Fruit fly (Drosophila melanogaster): ENCODE measurements around the gene CG4619.

CG4619 gene

dm6 chr2L:9938631-9939256, at the start of gene CG4619, which contains the start of gene Datp:
TSS of gene CG4619 (plus strand) at chr2L:9938863.
TSS of gene Datp (minus strand) at chr2L:9938790.
- TF ChIP-seq CG8478 (optimal IDR thresholded peaks at IDR 0.05) (no peak), CTCF (optimal IDR thresholded peaks at IDR 0.05) (no peak)

dm6 chr2L:9890576-9890975, 48.1 kb upstream of the CG4619 start, which contains the start of the genes CG34183 and CG4537:
TSS of gene CG34183 (minus strand) at chr2L:9890772.
TSS of gene CG4537 (plus strand) at chr2L:9890885.
- TF ChIP-seq CG8478 (optimal IDR thresholded peaks at IDR 0.05) (no peak), CTCF (optimal IDR thresholded peaks at IDR 0.05) (no peak)

dm6 chr2L:9893183-9893582, 45.5 kb upstream of the CG4619 start, which contains the start of gene mtDNA-helicase:
TSS of gene mtDNA-helicase (minus strand) at chr2L:9893446.
- no peak for TF ChIP-seq CTCF (optimal IDR thresholded peaks at IDR 0.05)
- no peak for TF ChIP-seq CG8478 (optimal IDR thresholded peaks at IDR 0.05)

dm6 chr2L:9894193-9894592, 44.5 kb upstream of the CG4619 start:
- TF ChIP-seq CG8478 (optimal IDR thresholded peaks at IDR 0.05) = no peak
- no peak for TF ChIP-seq CTCF (optimal IDR thresholded peaks at IDR 0.05)

- no peak for TF ChIP-seq CTCF (optimal IDR thresholded peaks at IDR 0.05)
- no peak for TF ChIP-seq CG8478 (optimal IDR thresholded peaks at IDR 0.05)
Observed at dm6 chr2L:9894871-9895364, 43.7 kb upstream of the CG4619 start, which contains the start of gene Bka. TSS of gene Bka (plus strand) at chr2L:9895287.

- no peak for TF ChIP-seq CG8478 (optimal IDR thresholded peaks at IDR 0.05)
- TF ChIP-seq CTCF (optimal IDR thresholded peaks at IDR 0.05) = peak in 1 of 2 experiments; percentile 33
Observed at dm6 chr2L:9897296-9897695, 41.4 kb upstream of the CG4619 start, which contains the start of gene RpS2. TSS of gene RpS2 (minus strand) at chr2L:9897552.

- TF ChIP-seq CG8478 (optimal IDR thresholded peaks at IDR 0.05) = no peak
- no peak for TF ChIP-seq CTCF (optimal IDR thresholded peaks at IDR 0.05)
Observed at dm6 chr2L:9903028-9903427, 35.6 kb upstream of the CG4619 start, which contains the start of gene Muc30E. TSS of gene Muc30E (minus strand) at chr2L:9903128.

dm6 chr2L:9906641-9907040, 32.0 kb upstream of the CG4619 start:
- no peak for TF ChIP-seq CTCF (optimal IDR thresholded peaks at IDR 0.05)
- TF ChIP-seq CG8478 (optimal IDR thresholded peaks at IDR 0.05) = no peak

dm6 chr2L:9907320-9908256, 31.1 kb upstream of the CG4619 start:
- TF ChIP-seq CG8478 (optimal IDR thresholded peaks at IDR 0.05) (no peak), CTCF (optimal IDR thresholded peaks at IDR 0.05) (no peak)

dm6 chr2L:9908468-9908967, 30.1 kb upstream of the CG4619 start, which contains the start of gene CG13124:
TSS of gene CG13124 (minus strand) at chr2L:9908633.
- no peak for TF ChIP-seq CG8478 (optimal IDR thresholded peaks at IDR 0.05)
- no peak for TF ChIP-seq CTCF (optimal IDR thresholded peaks at IDR 0.05)

dm6 chr2L:9911783-9912182, 26.9 kb upstream of the CG4619 start:
- TF ChIP-seq CG8478 (optimal IDR thresholded peaks at IDR 0.05) = no peak
- TF ChIP-seq CTCF (optimal IDR thresholded peaks at IDR 0.05) = no peak

dm6 chr2L:9912570-9913260, 25.9 kb upstream of the CG4619 start, which contains the start of the genes Etl1 and Srp54:
TSS of gene Etl1 (minus strand) at chr2L:9912608.
TSS of gene Srp54 (plus strand) at chr2L:9912911.
- no peak for TF ChIP-seq CTCF (optimal IDR thresholded peaks at IDR 0.05)
- no peak for TF ChIP-seq CG8478 (optimal IDR thresholded peaks at IDR 0.05)

dm6 chr2L:9915011-9915850, 23.4 kb upstream of the CG4619 start, which contains the start of gene yip2:
TSS of gene yip2 (plus strand) at chr2L:9915253.
- TF ChIP-seq CG8478 (optimal IDR thresholded peaks at IDR 0.05) (no peak), CTCF (optimal IDR thresholded peaks at IDR 0.05) (no peak)
